Worm (Caenorhabditis elegans) whole organism, early embryonic: ENCODE data around the gene T07E3.4.

ENCODE experiments used
- B0310.2 ChIP-seq: sonication (generic microtip); optimal IDR thresholded peaks from 2 replicates; lab custom pipeline; 2016; ENCODE audit warnings: mild to moderate bottlenecking, missing genetic modification characterization, missing compliant biosample characterization
- F13C5.2 ChIP-seq: sonication (generic microtip); optimal IDR thresholded peaks from 2 replicates; lab custom pipeline; 2017; ENCODE audit warnings: mild to moderate bottlenecking, missing genetic modification characterization, inconsistent platforms, missing compliant biosample characterization
- aly-1 ChIP-seq: sonication (generic microtip); optimal IDR thresholded peaks from 2 replicates; lab custom pipeline; 2016; ENCODE audit warnings: missing genetic modification characterization, missing compliant biosample characterization
- ama-1 ChIP-seq: fragments of 150-350 bp; optimal IDR thresholded peaks from 2 replicates; lab custom pipeline; 2014
- ceh-13 ChIP-seq: fragments of 200-800 bp; sonication (Bioruptor generic); optimal IDR thresholded peaks from 2 replicates; lab custom pipeline; 2018; ENCODE audit warnings: mild to moderate bottlenecking, missing genetic modification characterization, missing compliant biosample characterization
- ceh-36 ChIP-seq: sonication (generic microtip); optimal IDR thresholded peaks from 2 replicates; lab custom pipeline; 2016; ENCODE audit warnings: missing genetic modification characterization, inconsistent platforms, missing compliant biosample characterization
- ets-7 ChIP-seq: sonication (generic microtip); optimal IDR thresholded peaks from 2 replicates; lab custom pipeline; 2016; ENCODE audit warnings: missing genotype, missing genetic modification characterization, missing compliant biosample characterization
- flt-1 ChIP-seq: fragments of 200-800 bp; sonication (Bioruptor generic); IDR thresholded peaks from 2 replicates; pipeline ENCODE4 v1.3.6; 2022; ENCODE audit warnings: missing genetic modification characterization, missing compliant biosample characterization
- hmbx-1 ChIP-seq: sonication (generic microtip); optimal IDR thresholded peaks from 2 replicates; lab custom pipeline; 2016; ENCODE audit warnings: mild to moderate bottlenecking, missing genetic modification characterization, missing compliant biosample characterization
- hmg-4 ChIP-seq: fragments of 200-800 bp; sonication (Bioruptor generic); optimal IDR thresholded peaks from 2 replicates; lab custom pipeline; 2018; ENCODE audit warnings: mild to moderate bottlenecking, missing genetic modification characterization, missing compliant biosample characterization
- hnd-1 ChIP-seq: sonication (generic microtip); optimal IDR thresholded peaks from 2 replicates; lab custom pipeline; 2016; ENCODE audit warnings: missing genetic modification characterization, missing compliant biosample characterization
- pes-1 ChIP-seq: fragments of 200-800 bp; sonication (Bioruptor generic); IDR thresholded peaks from 2 replicates; pipeline ENCODE4 v1.3.6; 2022; ENCODE audit warnings: missing genetic modification reagents, missing genetic modification characterization, missing compliant biosample characterization
- scrt-1 ChIP-seq: fragments of 200-800 bp; sonication (Bioruptor generic); IDR thresholded peaks from 2 replicates; pipeline ENCODE4 v1.3.6; 2022; ENCODE audit warnings: missing genetic modification characterization, missing compliant biosample characterization
- sea-1 ChIP-seq: fragments of 200-800 bp; sonication (Bioruptor generic); conservative IDR thresholded peaks from 2 replicates; pipeline ENCODE4 v1.3.6; 2022; ENCODE audit warnings: missing genetic modification characterization, missing compliant biosample characterization
- tbx-11 ChIP-seq: fragments of 200-800 bp; sonication (Bioruptor generic); IDR thresholded peaks from 2 replicates; pipeline ENCODE4 v1.3.6; 2022; ENCODE audit warnings: missing genetic modification characterization, missing compliant biosample characterization
- tbx-37 ChIP-seq: fragments of 200-800 bp; sonication (Bioruptor generic); conservative IDR thresholded peaks from 2 replicates; pipeline ENCODE4 v1.3.6; 2022; ENCODE audit warnings: missing genetic modification reagents, missing genetic modification characterization, missing compliant biosample characterization
- tra-4 ChIP-seq: sonication (generic microtip); optimal IDR thresholded peaks from 2 replicates; lab custom pipeline; 2017; ENCODE audit warnings: missing genetic modification characterization, missing compliant biosample characterization

The T07E3.4 gene

ce11 chrIII:6897587-6898064, at the start of gene T07E3.4:
TSS of gene T07E3.4 (plus strand) at chrIII:6898014.
- TF ChIP-seq ceh-13 (no peak), scrt-1 (no peak), tbx-11 (GFP tag; lab: Robert Waterston, UW) (no peak), aly-1 (no peak), hmg-4 (no peak), tra-4 (tag; lab: Kevin White, UChicago) (no peak), sea-1 (GFP tag; lab: Robert Waterston, UW) (no peak), ets-7 (tag; lab: Kevin White, UChicago) (no peak), tbx-37 (no peak), ama-1 (lab: Kevin White, UChicago) (no peak), hnd-1 (tag; lab: Kevin White, UChicago) (no peak), pes-1 (GFP tag; lab: Robert Waterston, UW) (no peak), F13C5.2 (tag; lab: Kevin White, UChicago) (no peak), ceh-36 (no peak), B0310.2 (tag; lab: Kevin White, UChicago) (no peak), hmbx-1 (tag; lab: Kevin White, UChicago) (no peak), flt-1 (GFP tag; lab: Robert Waterston, UW) (no peak)

- TF ChIP-seq scrt-1: no peak
- TF ChIP-seq aly-1: no peak
- no peak for TF ChIP-seq hmbx-1 (tag; lab: Kevin White, UChicago)
- TF ChIP-seq ama-1 (lab: Kevin White, UChicago): no peak
- no peak for TF ChIP-seq tra-4 (tag; lab: Kevin White, UChicago)
Observed at ce11 chrIII:6848654-6849204, 49.1 kb upstream of the T07E3.4 start, which contains the start of gene dhhc-5. TSS of gene dhhc-5 (minus strand) at chrIII:6849059.

DNA sequence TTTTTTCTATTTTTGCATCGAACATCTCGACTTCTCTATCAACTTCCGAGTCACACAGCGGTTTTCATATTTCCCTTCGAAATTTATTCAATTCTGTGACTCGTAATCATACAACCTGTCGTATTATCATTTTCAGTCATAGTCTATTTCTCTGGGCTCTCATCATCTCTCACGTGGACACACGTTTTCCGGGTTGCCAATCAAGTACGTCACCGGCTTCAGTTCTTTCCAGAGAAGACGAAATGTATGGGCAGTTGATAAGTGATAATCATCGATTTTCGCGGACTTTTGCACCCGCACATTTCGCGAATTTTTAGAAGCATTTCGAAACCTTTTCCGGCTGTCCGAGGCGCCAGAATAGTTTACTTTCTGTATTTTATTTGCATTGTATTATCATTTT, 47.6 kb upstream of the T07E3.4 start, which contains the start of gene srv-1:
Gene srv-1 (plus strand): TSS at position 131 of the 400 bp plus-strand sequence.
- TF ChIP-seq ets-7 (tag; lab: Kevin White, UChicago) (no peak), sea-1 (GFP tag; lab: Robert Waterston, UW) (no peak), hmg-4 (no peak), ama-1 (lab: Kevin White, UChicago) (no peak), scrt-1 (no peak), hnd-1 (tag; lab: Kevin White, UChicago) (no peak), aly-1 (no peak), F13C5.2 (tag; lab: Kevin White, UChicago) (no peak), B0310.2 (tag; lab: Kevin White, UChicago) (no peak), tbx-11 (GFP tag; lab: Robert Waterston, UW) (no peak), ceh-13 (no peak), flt-1 (GFP tag; lab: Robert Waterston, UW) (no peak), tbx-37 (no peak), hmbx-1 (tag; lab: Kevin White, UChicago) (no peak), pes-1 (GFP tag; lab: Robert Waterston, UW) (no peak), tra-4 (tag; lab: Kevin White, UChicago) (no peak), ceh-36 (no peak)

DNA sequence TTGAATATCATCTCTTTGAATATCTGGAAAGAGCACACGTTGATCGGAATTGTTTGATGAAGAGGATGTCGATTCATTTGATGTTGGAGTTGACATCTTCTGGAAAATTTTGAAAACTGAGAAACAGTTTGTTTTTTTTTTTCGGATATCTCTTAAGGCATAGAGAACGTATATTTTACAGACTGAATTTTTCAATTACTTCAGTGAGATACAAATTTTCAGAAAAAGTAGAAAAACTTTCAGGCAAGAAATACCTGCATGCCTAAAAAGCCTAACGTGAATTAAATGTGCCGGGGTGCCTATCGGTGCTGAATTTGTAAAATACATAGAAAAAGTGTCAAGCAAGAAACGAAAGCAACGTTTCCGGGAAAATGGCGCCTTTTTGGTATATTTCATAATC, 41.1 kb upstream of the T07E3.4 start, which contains the start of gene zak-1:
Gene zak-1 (minus strand): TSS at position 101 of the 400 bp plus-strand sequence.
- no peak for TF ChIP-seq scrt-1
- TF ChIP-seq ceh-13: no peak
- no peak for TF ChIP-seq tra-4 (tag; lab: Kevin White, UChicago)
- no peak for TF ChIP-seq sea-1 (GFP tag; lab: Robert Waterston, UW)
- no peak for TF ChIP-seq hmbx-1 (tag; lab: Kevin White, UChicago)
- TF ChIP-seq aly-1: no peak
- TF ChIP-seq F13C5.2 (tag; lab: Kevin White, UChicago): no peak
- no peak for TF ChIP-seq tbx-11 (GFP tag; lab: Robert Waterston, UW)
- TF ChIP-seq hmg-4: no peak
- no peak for TF ChIP-seq hnd-1 (tag; lab: Kevin White, UChicago)
- TF ChIP-seq B0310.2 (tag; lab: Kevin White, UChicago): no peak
- no peak for TF ChIP-seq ceh-36
- TF ChIP-seq pes-1 (GFP tag; lab: Robert Waterston, UW): no peak
- TF ChIP-seq ama-1 (lab: Kevin White, UChicago): no peak
- no peak for TF ChIP-seq ets-7 (tag; lab: Kevin White, UChicago)
- no peak for TF ChIP-seq tbx-37
- no peak for TF ChIP-seq flt-1 (GFP tag; lab: Robert Waterston, UW)

DNA sequence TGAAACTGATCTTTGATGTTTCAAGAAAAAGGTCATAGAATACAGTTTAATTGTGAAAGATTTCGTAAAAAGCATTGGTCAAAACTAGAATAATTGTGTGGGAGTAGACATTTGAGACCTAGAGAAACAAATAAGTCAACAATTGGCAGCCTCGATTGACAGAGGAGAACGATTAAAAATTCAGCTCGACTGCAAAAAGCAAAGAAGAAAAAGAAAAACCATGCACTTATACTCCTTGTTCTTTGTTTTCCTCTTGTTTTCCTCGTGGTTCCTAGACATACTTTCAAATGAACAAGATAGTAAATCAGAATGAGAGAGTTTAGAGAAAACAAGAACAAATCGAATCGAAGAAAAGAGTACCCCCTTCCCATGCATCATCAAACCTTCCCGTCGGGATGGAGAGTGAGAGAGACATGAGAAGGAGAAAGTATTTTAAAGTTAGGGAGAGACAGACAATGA, 40.4 kb upstream of the T07E3.4 start:
- TF ChIP-seq scrt-1 (no peak), ceh-13 (no peak), hmg-4 (no peak), tbx-11 (GFP tag; lab: Robert Waterston, UW) (no peak), sea-1 (GFP tag; lab: Robert Waterston, UW) (no peak), hnd-1 (tag; lab: Kevin White, UChicago) (no peak), hmbx-1 (tag; lab: Kevin White, UChicago) (no peak), tra-4 (tag; lab: Kevin White, UChicago) (no peak), flt-1 (GFP tag; lab: Robert Waterston, UW) (no peak), ceh-36 (no peak), aly-1 (no peak), ama-1 (lab: Kevin White, UChicago) (no peak), tbx-37 (no peak), F13C5.2 (tag; lab: Kevin White, UChicago) (no peak), B0310.2 (tag; lab: Kevin White, UChicago) (no peak), pes-1 (GFP tag; lab: Robert Waterston, UW) (no peak), ets-7 (tag; lab: Kevin White, UChicago) (no peak)

- TF ChIP-seq aly-1: no peak
- no peak for TF ChIP-seq ets-7 (tag; lab: Kevin White, UChicago)
Observed at ce11 chrIII:6859482-6859881, 38.3 kb upstream of the T07E3.4 start, which contains the start of gene clec-158. TSS of gene clec-158 (minus strand) at chrIII:6859582.

DNA sequence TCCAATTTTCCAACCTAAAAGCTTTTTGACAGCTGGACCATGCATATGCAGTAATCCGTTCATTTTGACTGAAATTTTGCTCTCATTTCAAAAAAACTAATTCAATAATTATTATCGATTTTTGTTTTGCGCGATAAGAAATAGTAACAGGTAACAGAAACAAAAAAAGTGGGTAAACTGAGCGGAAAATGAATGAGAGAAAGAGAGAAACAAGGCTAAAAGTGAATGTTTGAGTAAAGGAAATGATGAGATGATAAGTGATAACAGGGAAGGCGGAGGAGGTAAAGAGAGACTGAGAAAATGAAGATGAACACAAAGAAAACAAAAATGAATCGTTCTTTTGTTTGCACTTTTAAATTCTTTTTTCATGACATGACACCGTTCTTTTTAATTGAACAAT, 33.9 kb upstream of the T07E3.4 start, which contains the start of gene sma-3:
Gene sma-3 (minus strand): TSS at position 68 of the 400 bp plus-strand sequence.
- TF ChIP-seq sea-1 (GFP tag; lab: Robert Waterston, UW) (no peak), tra-4 (tag; lab: Kevin White, UChicago) (no peak), pes-1 (GFP tag; lab: Robert Waterston, UW) (no peak)
